Worm (Caenorhabditis elegans) whole organism, L2 larva: Measurements from ENCODE around the gene Y43F8B.2.
A peak's percentile ranks its signal among the peaks of the same experiment; 100 is the strongest.

Source experiments
- C34F6.9 ChIP-seq: fragments of 150-350 bp; optimal IDR thresholded peaks from 2 replicates; lab custom pipeline; 2014; ENCODE audit warnings: missing biosample characterization, missing genetic modification characterization
- F13H6.1 ChIP-seq: sonication (generic microtip); optimal IDR thresholded peaks from 2 replicates; lab custom pipeline; 2016; ENCODE audit warnings: missing genetic modification characterization, missing compliant biosample characterization
- R02D3.7 ChIP-seq: fragments of 150-350 bp; optimal IDR thresholded peaks from 2 replicates; lab custom pipeline; 2014; ENCODE audit warnings: missing biosample characterization, missing genetic modification characterization
- Y55F3AM.14 ChIP-seq: fragments of 200-800 bp; sonication (Bioruptor generic); optimal IDR thresholded peaks from 2 replicates; lab custom pipeline; 2018; ENCODE audit warnings: mild to moderate bottlenecking, missing genetic modification characterization, missing compliant biosample characterization
- ZK546.5 ChIP-seq: sonication (generic microtip); optimal IDR thresholded peaks from 2 replicates; lab custom pipeline; 2017; ENCODE audit warnings: missing biosample characterization, missing genetic modification characterization
- alr-1 ChIP-seq: fragments of 150-350 bp; optimal IDR thresholded peaks from 2 replicates; lab custom pipeline; 2014; ENCODE audit warnings: missing biosample characterization, missing genetic modification characterization
- aly-2 ChIP-seq: fragments of 150-350 bp; optimal IDR thresholded peaks from 2 replicates; lab custom pipeline; 2014; ENCODE audit warnings: missing biosample characterization, missing genetic modification characterization
- ama-1 ChIP-seq: fragments of 150-350 bp; optimal IDR thresholded peaks from 2 replicates; lab custom pipeline; 2018; ENCODE audit warnings: inconsistent platforms
- blmp-1 ChIP-seq: sonication (generic microtip); optimal IDR thresholded peaks from 2 replicates; lab custom pipeline; 2017; ENCODE audit warnings: missing genetic modification characterization, mild to moderate bottlenecking, missing compliant biosample characterization, antibody characterized with exemption, moderate library complexity; ENCODE audit not compliant: insufficient read depth
- ceh-16 ChIP-seq: fragments of 150-350 bp; optimal IDR thresholded peaks from 2 replicates; lab custom pipeline; 2014; ENCODE audit warnings: missing biosample characterization, missing genetic modification characterization
- ceh-82 ChIP-seq: fragments of 150-350 bp; optimal IDR thresholded peaks from 2 replicates; lab custom pipeline; 2014; ENCODE audit warnings: missing biosample characterization, missing genetic modification characterization
- crh-2 ChIP-seq: sonication (generic microtip); optimal IDR thresholded peaks from 2 replicates; lab custom pipeline; 2017; ENCODE audit warnings: missing biosample characterization, missing genetic modification characterization
- dmd-4 ChIP-seq: sonication (generic microtip); optimal IDR thresholded peaks from 2 replicates; lab custom pipeline; 2017; ENCODE audit warnings: missing biosample characterization, missing genetic modification characterization
- egl-27 ChIP-seq: sonication (generic microtip); optimal IDR thresholded peaks from 3 replicates; lab custom pipeline; 2017; ENCODE audit warnings: missing biosample characterization, missing genetic modification reagents, missing genetic modification characterization
- elt-1 ChIP-seq: fragments of 150-350 bp; optimal IDR thresholded peaks from 2 replicates; lab custom pipeline; 2014; ENCODE audit warnings: missing biosample characterization, missing genetic modification characterization
- elt-3 ChIP-seq: sonication (generic microtip); optimal IDR thresholded peaks from 2 replicates; lab custom pipeline; 2017; ENCODE audit warnings: missing biosample characterization, missing genetic modification characterization
- fos-1 ChIP-seq: fragments of 150-350 bp; optimal IDR thresholded peaks from 2 replicates; lab custom pipeline; 2014; ENCODE audit warnings: missing biosample characterization, missing genetic modification characterization
- gmeb-1 ChIP-seq: fragments of 150-350 bp; optimal IDR thresholded peaks from 2 replicates; lab custom pipeline; 2014; ENCODE audit warnings: missing biosample characterization, missing genetic modification characterization
- lin-11 ChIP-seq: fragments of 150-350 bp; sonication (generic microtip); optimal IDR thresholded peaks from 2 replicates; lab custom pipeline; 2014; ENCODE audit warnings: missing biosample characterization, missing genetic modification characterization, inconsistent platforms, mixed read lengths
- lin-13 ChIP-seq: fragments of 150-350 bp; optimal IDR thresholded peaks from 2 replicates; lab custom pipeline; 2014; ENCODE audit warnings: missing biosample characterization, missing genetic modification reagents, missing genetic modification characterization
- lin-39 ChIP-seq: fragments of 150-350 bp; optimal IDR thresholded peaks from 2 replicates; lab custom pipeline; 2014; ENCODE audit warnings: missing biosample characterization, missing genetic modification reagents, missing genetic modification characterization
- lsy-2 ChIP-seq, 2 experiments: fragments of 150-350 bp in 1 of 2; sonication (generic microtip) in 1 of 2; optimal IDR thresholded peaks; 2 replicates each; lab custom pipeline; 2014 to 2017; ENCODE audit warnings: missing biosample characterization in 2 of 2, missing genetic modification characterization in 2 of 2
- mab-5 ChIP-seq: fragments of 150-350 bp; optimal IDR thresholded peaks from 2 replicates; lab custom pipeline; 2014; ENCODE audit warnings: missing biosample characterization, missing genetic modification characterization
- mbf-1 ChIP-seq: sonication (generic microtip); optimal IDR thresholded peaks from 2 replicates; lab custom pipeline; 2017; ENCODE audit warnings: missing biosample characterization, missing genetic modification characterization
- mdl-1 ChIP-seq, 2 experiments: fragments of 150-350 bp in 1 of 2; sonication (generic microtip) in 1 of 2; optimal IDR thresholded peaks; 2 replicates each; lab custom pipeline; 2017; ENCODE audit warnings: missing biosample characterization in 2 of 2, missing genetic modification characterization in 2 of 2
- nhr-10 ChIP-seq: sonication (generic microtip); optimal IDR thresholded peaks from 2 replicates; lab custom pipeline; 2017; ENCODE audit warnings: missing biosample characterization, missing genetic modification characterization
- nhr-11 ChIP-seq: fragments of 150-350 bp; optimal IDR thresholded peaks from 2 replicates; lab custom pipeline; 2014; ENCODE audit warnings: missing biosample characterization, missing genetic modification characterization
- nhr-12 ChIP-seq: fragments of 150-350 bp; optimal IDR thresholded peaks from 2 replicates; lab custom pipeline; 2014; ENCODE audit warnings: missing biosample characterization, missing genetic modification characterization
- nhr-129 ChIP-seq: fragments of 150-350 bp; optimal IDR thresholded peaks from 2 replicates; lab custom pipeline; 2014; ENCODE audit warnings: missing biosample characterization, missing genetic modification characterization
- nhr-21 ChIP-seq: fragments of 150-350 bp; optimal IDR thresholded peaks from 2 replicates; lab custom pipeline; 2014; ENCODE audit warnings: missing biosample characterization, missing genetic modification characterization
- nhr-23 ChIP-seq: fragments of 150-350 bp; optimal IDR thresholded peaks from 2 replicates; lab custom pipeline; 2014; ENCODE audit warnings: missing biosample characterization, missing genetic modification reagents, missing genetic modification characterization
- nhr-237 ChIP-seq: fragments of 150-350 bp; optimal IDR thresholded peaks from 2 replicates; lab custom pipeline; 2014; ENCODE audit warnings: missing biosample characterization, missing genetic modification characterization
- nhr-25 ChIP-seq: fragments of 150-350 bp; sonication (generic microtip); optimal IDR thresholded peaks from 3 replicates; lab custom pipeline; 2014; ENCODE audit warnings: missing biosample characterization, missing genetic modification characterization
- nhr-6 ChIP-seq: fragments of 150-350 bp; optimal IDR thresholded peaks from 2 replicates; lab custom pipeline; 2014; ENCODE audit warnings: missing biosample characterization, missing genetic modification characterization
- nhr-77 ChIP-seq: fragments of 150-350 bp; optimal IDR thresholded peaks from 2 replicates; lab custom pipeline; 2014; ENCODE audit warnings: missing biosample characterization, missing genetic modification characterization
- peb-1 ChIP-seq: fragments of 150-350 bp; optimal IDR thresholded peaks from 2 replicates; lab custom pipeline; 2014; ENCODE audit warnings: missing biosample characterization, missing genetic modification characterization
- sem-4 ChIP-seq: fragments of 150-350 bp; optimal IDR thresholded peaks from 2 replicates; lab custom pipeline; 2014; ENCODE audit warnings: missing biosample characterization, missing genetic modification reagents, missing genetic modification characterization
- skn-1 ChIP-seq: sonication (generic microtip); optimal IDR thresholded peaks from 2 replicates; lab custom pipeline; 2017; ENCODE audit warnings: missing biosample characterization, missing genetic modification characterization
- sma-3 ChIP-seq: sonication (generic microtip); optimal IDR thresholded peaks from 2 replicates; lab custom pipeline; 2016; ENCODE audit warnings: missing genetic modification reagents, missing genetic modification characterization, missing compliant biosample characterization
- sma-9 ChIP-seq, 2 experiments: fragments of 150-350 bp in 1 of 2; sonication (generic microtip) in 1 of 2; optimal IDR thresholded peaks; 2 replicates each; lab custom pipeline; 2014 to 2016; ENCODE audit warnings: missing genetic modification characterization in 2 of 2, mild to moderate bottlenecking in 1 of 2, missing biosample characterization in 1 of 2, missing compliant biosample characterization in 1 of 2, missing genetic modification reagents in 1 of 2, moderate library complexity in 1 of 2
- snpc-4 ChIP-seq: fragments of 150-350 bp; optimal IDR thresholded peaks from 2 replicates; lab custom pipeline; 2014; ENCODE audit warnings: missing biosample characterization, missing genetic modification characterization
- unc-39 ChIP-seq: fragments of 150-350 bp; optimal IDR thresholded peaks from 2 replicates; lab custom pipeline; 2014; ENCODE audit warnings: missing biosample characterization, missing genetic modification characterization
- unc-55 ChIP-seq: fragments of 150-350 bp; sonication (generic microtip); optimal IDR thresholded peaks from 3 replicates; lab custom pipeline; 2014; ENCODE audit warnings: missing biosample characterization, missing genetic modification reagents, missing genetic modification characterization
- unc-62 ChIP-seq: fragments of 150-350 bp; optimal IDR thresholded peaks from 2 replicates; lab custom pipeline; 2014; ENCODE audit warnings: missing biosample characterization, missing genetic modification reagents, missing genetic modification characterization
- zag-1 ChIP-seq: fragments of 150-350 bp; optimal IDR thresholded peaks from 2 replicates; lab custom pipeline; 2014; ENCODE audit warnings: missing biosample characterization, missing genetic modification characterization
- ztf-1 ChIP-seq: fragments of 200-800 bp; sonication (Bioruptor generic); conservative IDR thresholded peaks from 2 replicates; pipeline ENCODE4 v1.3.6; 2022; ENCODE audit warnings: missing genetic modification characterization, missing compliant biosample characterization
- ztf-11 ChIP-seq: sonication (generic microtip); optimal IDR thresholded peaks from 2 replicates; lab custom pipeline; 2017; ENCODE audit warnings: missing biosample characterization, missing genetic modification characterization
- ztf-4 ChIP-seq: fragments of 150-350 bp; optimal IDR thresholded peaks from 2 replicates; lab custom pipeline; 2014; ENCODE audit warnings: missing biosample characterization, missing genetic modification characterization

Y43F8B.2 gene

ce11 chrV:19522551-19523137 is 10.3 kb downstream of the Y43F8B.2 start:
- TF ChIP-seq ceh-16 (tag; lab: Kevin White, UChicago) (peak; percentile 47), lsy-2 (tag; optimal IDR thresholded peaks at IDR 0.05; lab: Kevin White, UChicago) (peak; percentile 65 to 89), dmd-4 (tag; lab: Kevin White, UChicago) (no peak), nhr-10 (tag; lab: Kevin White, UChicago) (peak; percentile 71), sma-3 (peak; percentile 96), lin-13 (GFP tag; lab: Kevin White, UChicago) (peak; percentile 90), fos-1 (tag; lab: Kevin White, UChicago) (peak; percentile 79), ceh-82 (tag; lab: Kevin White, UChicago) (peak; percentile 14), nhr-11 (tag; lab: Kevin White, UChicago) (no peak), ZK546.5 (tag; lab: Kevin White, UChicago) (no peak), ztf-4 (peak; percentile 92), Y55F3AM.14 (GFP tag; lab: Kevin White, UChicago) (peak; percentile 88), unc-39 (tag; lab: Kevin White, UChicago) (no peak), nhr-77 (no peak), nhr-12 (tag; lab: Kevin White, UChicago) (no peak), mdl-1 (tag; optimal IDR thresholded peaks at IDR 0.05; lab: Kevin White, UChicago) (peak; percentile 75 to 89), crh-2 (tag; lab: Kevin White, UChicago) (peak; percentile 93), nhr-21 (peak; percentile 92), R02D3.7 (tag; lab: Kevin White, UChicago) (no peak), ama-1 (lab: Kevin White, UChicago) (peak; percentile 94), sem-4 (tag; lab: Kevin White, UChicago) (peak; percentile 91), nhr-6 (tag; lab: Kevin White, UChicago) (peak; percentile 88), aly-2 (tag; lab: Kevin White, UChicago) (no peak), skn-1 (tag; lab: Kevin White, UChicago) (no peak), egl-27 (tag; lab: Kevin White, UChicago) (peak; percentile 93), gmeb-1 (tag; lab: Kevin White, UChicago) (peak; percentile 77), unc-55 (peak; percentile 91), mab-5 (tag; lab: Kevin White, UChicago) (peak; percentile 97), zag-1 (peak; percentile 81), alr-1 (no peak), ztf-1 (GFP tag; lab: Robert Waterston, UW) (no peak), sma-9 (GFP tag; optimal IDR thresholded peaks at IDR 0.05; lab: Kevin White, UChicago) (peak; percentile 98), sma-9 (tag; optimal IDR thresholded peaks at IDR 0.05; lab: Kevin White, UChicago) (peak; percentile 30), ztf-11 (tag; lab: Kevin White, UChicago) (no peak), nhr-25 (tag; lab: Kevin White, UChicago) (peak; percentile 94), F13H6.1 (tag; lab: Kevin White, UChicago) (peak; percentile 88), lin-11 (tag; lab: Kevin White, UChicago) (peak; percentile 52), lin-39 (tag; lab: Kevin White, UChicago) (peak; percentile 11), blmp-1 (tag; lab: Kevin White, UChicago) (peak; percentile 77), peb-1 (tag; lab: Kevin White, UChicago) (no peak), elt-3 (tag; lab: Kevin White, UChicago) (no peak), snpc-4 (tag; lab: Kevin White, UChicago) (peak; percentile 62), nhr-129 (tag; lab: Kevin White, UChicago) (peak; percentile 88), nhr-237 (tag; lab: Kevin White, UChicago) (peak; percentile 47), elt-1 (tag; lab: Kevin White, UChicago) (no peak), nhr-23 (tag; lab: Kevin White, UChicago) (no peak), mbf-1 (tag; lab: Kevin White, UChicago) (no peak), unc-62 (GFP tag; lab: Kevin White, UChicago) (peak; percentile 73), C34F6.9 (tag; lab: Kevin White, UChicago) (peak; percentile 75)
- TF ChIP-seq, all 48 proteins: peak for 31
